Fruit fly (Drosophila melanogaster): Measurements from ENCODE around the gene CG10859.

The CG10859 gene

dm6 chr2L:13414525-13415481, 16.3 kb upstream of the CG10859 start, which contains the start of the genes CG16956, CG42784 and CG43850 (continued):
- no peak for TF ChIP-seq Atf-2 (GFP tag; optimal IDR thresholded peaks at IDR 0.05)
- no peak for TF ChIP-seq ham (GFP tag; IDR thresholded peaks at IDR 0.05)
- TF ChIP-seq Sry-β (GFP tag; optimal IDR thresholded peaks at IDR 0.05), result no peak
- TF ChIP-seq NC2α (GFP tag; optimal IDR thresholded peaks at IDR 0.05), result no peak
- TF ChIP-seq Sin3A (optimal IDR thresholded peaks at IDR 0.05), result no peak
- TF ChIP-seq bigmax (GFP tag; optimal IDR thresholded peaks at IDR 0.05), result peak; percentile 57
- no peak for TF ChIP-seq CG4282 (GFP tag; optimal IDR thresholded peaks at IDR 0.05)
- peak; percentile 85 for TF ChIP-seq ci (GFP tag; IDR thresholded peaks at IDR 0.05)
- TF ChIP-seq zfh1 (GFP tag; IDR thresholded peaks at IDR 0.05), result no peak
- TF ChIP-seq lov (optimal IDR thresholded peaks at IDR 0.05), result no peak
- TF ChIP-seq lov (GFP tag; IDR thresholded peaks at IDR 0.05), result peak; percentile 53; the same call in 1 of the 3 replicates
- no peak for TF ChIP-seq Eip74EF (GFP tag; optimal IDR thresholded peaks at IDR 0.05)
- peak; percentile 83 for TF ChIP-seq CG10543 (GFP tag; optimal IDR thresholded peaks at IDR 0.05)
- TF ChIP-seq Hey (tag; optimal IDR thresholded peaks at IDR 0.05), result peak; percentile 54
- TF ChIP-seq Optix (GFP tag; IDR thresholded peaks at IDR 0.05), result no peak
- TF ChIP-seq knrl (GFP tag; IDR thresholded peaks at IDR 0.05; ENCODE audit: partially characterized antibody), result no peak
- TF ChIP-seq CG11247 (GFP tag; IDR thresholded peaks at IDR 0.05), result no peak; the same call in 1 of the 2 replicates
- no peak for TF ChIP-seq jigr1 (GFP tag; IDR thresholded peaks at IDR 0.05)
- peak; percentile 13 for TF ChIP-seq CG8388 (GFP tag; optimal IDR thresholded peaks at IDR 0.05)
- TF ChIP-seq Bdp1 (GFP tag; optimal IDR thresholded peaks at IDR 0.05), result no peak
- TF ChIP-seq CG12659 (GFP tag; optimal IDR thresholded peaks at IDR 0.05), result peak; percentile 63
- TF ChIP-seq zen2 (GFP tag; IDR thresholded peaks at IDR 0.05; ENCODE audit: partially characterized antibody), result no peak
- TF ChIP-seq ftz-f1 (GFP tag; optimal IDR thresholded peaks at IDR 0.05), result no peak
- no peak for TF ChIP-seq unc-4 (GFP tag; IDR thresholded peaks at IDR 0.05; ENCODE audit: partially characterized antibody)
- TF ChIP-seq CG7357 (GFP tag; IDR thresholded peaks at IDR 0.05), result no peak
- TF ChIP-seq chif (GFP tag; optimal IDR thresholded peaks at IDR 0.05), result no peak
- peak; percentile 57 for TF ChIP-seq CG11504 (tag; optimal IDR thresholded peaks at IDR 0.05)
- no peak for TF ChIP-seq GATAe (GFP tag; conservative IDR thresholded peaks at IDR 0.05)
- peak; percentile 7 for TF ChIP-seq CTCF (GFP tag; optimal IDR thresholded peaks at IDR 0.05)
- TF ChIP-seq Xrp1 (GFP tag; IDR thresholded peaks at IDR 0.05), result no peak
- peak; percentile 17 for TF ChIP-seq Hsf (GFP tag; optimal IDR thresholded peaks at IDR 0.05)
- no peak for TF ChIP-seq Stat92E (GFP tag; optimal IDR thresholded peaks at IDR 0.05)
- TF ChIP-seq sens (GFP tag), result peak; percentile 82
- peak; percentile 47; the same call in 1 of the 2 replicates for TF ChIP-seq CG32532 (GFP tag; IDR thresholded peaks at IDR 0.05)
- no peak for TF ChIP-seq cato (GFP tag; optimal IDR thresholded peaks at IDR 0.05; ENCODE audit: borderline replicate concordance)
- no peak for TF ChIP-seq maf-S (GFP tag; optimal IDR thresholded peaks at IDR 0.05)
- TF ChIP-seq Dfd (GFP tag; optimal IDR thresholded peaks at IDR 0.05), result no peak
- TF ChIP-seq CG10565 (GFP tag; optimal IDR thresholded peaks at IDR 0.05), result no peak
- no peak for TF ChIP-seq cad (GFP tag; optimal IDR thresholded peaks at IDR 0.05)
- 0 out of 2 replicates have a peak, but pooled peaks have one; percentile 25 for TF ChIP-seq sim (GFP tag; IDR thresholded peaks at IDR 0.05)
- no peak for TF ChIP-seq CG13123 (GFP tag; optimal IDR thresholded peaks at IDR 0.05)
- TF ChIP-seq CG7271 (tag; optimal IDR thresholded peaks at IDR 0.05), result peak; percentile 2
- peak; percentile 33; the same call in 1 of the 2 replicates for TF ChIP-seq NFAT (GFP tag; IDR thresholded peaks at IDR 0.05)
- no peak for TF ChIP-seq vfl (GFP tag; optimal IDR thresholded peaks at IDR 0.05)
- no peak for TF ChIP-seq E2f1 (GFP tag; IDR thresholded peaks at IDR 0.05)
- peak; percentile 68 for TF ChIP-seq Asciz (GFP tag; optimal IDR thresholded peaks at IDR 0.05)
- no peak for TF ChIP-seq eve (GFP tag; optimal IDR thresholded peaks at IDR 0.05)
- peak; percentile 75 for TF ChIP-seq CG12219 (GFP tag; optimal IDR thresholded peaks at IDR 0.05)
- no peak for TF ChIP-seq Opbp (GFP tag; IDR thresholded peaks at IDR 0.05; ENCODE audit: partially characterized antibody)
- no peak for TF ChIP-seq tin (GFP tag; optimal IDR thresholded peaks at IDR 0.05)

Measured in whole organism, embryonic.